Worm (Caenorhabditis elegans) whole organism, dauer: ENCODE results near the gene C16C8.27.
"Not testable (repeated sequence)": the region's sequence is repeated elsewhere in the genome, so short reads cannot be mapped to it uniquely, and the experiment has no call there.

Source experiments
- unc-62 ChIP-seq: sonication (generic microtip); optimal IDR thresholded peaks from 2 replicates; lab custom pipeline; 2017; ENCODE audit warnings: missing biosample characterization, missing genetic modification reagents, missing genetic modification characterization

The C16C8.27 gene

ce11 chrII:3439842-3440640 is 1.4 kb upstream of the C16C8.27 start:
- no peak for TF ChIP-seq unc-62 (GFP tag; lab: Kevin White, UChicago)

- TF ChIP-seq unc-62 (GFP tag; lab: Kevin White, UChicago) = no peak
Observed at ce11 chrII:3440641-3440926, 893 bp upstream of the C16C8.27 start, which contains the start of gene C16C8.17. C16C8.17 (plus strand) TSS chrII:3440827.

- no peak for TF ChIP-seq unc-62 (GFP tag; lab: Kevin White, UChicago)
Observed at ce11 chrII:3443154-3443553, 1.7 kb downstream of the C16C8.27 start, which contains the start of gene C16C8.22. C16C8.22 (minus strand) TSS chrII:3443254.

ce11 chrII:3444280-3444679 is 2.8 kb downstream of the C16C8.27 start, which contains the start of gene C16C8.4:
C16C8.4 (minus strand) TSS chrII:3444380.
- TF ChIP-seq unc-62 (GFP tag; lab: Kevin White, UChicago) = no peak

- no peak for TF ChIP-seq unc-62 (GFP tag; lab: Kevin White, UChicago)
Observed at ce11 chrII:3445285-3445806, 3.9 kb downstream of the C16C8.27 start, which contains the start of the genes C16C8.5 and C16C8.16. C16C8.5 (minus strand) TSS chrII:3445385. C16C8.16 (plus strand) TSS chrII:3445756.

ce11 chrII:3446647-3447046 is 5.2 kb downstream of the C16C8.27 start, which contains the start of the genes C16C8.20 and gldi-6:
C16C8.20 (plus strand) TSS chrII:3446947.
gldi-6 (plus strand) TSS chrII:3446947.
- TF ChIP-seq unc-62 (GFP tag; lab: Kevin White, UChicago) = no peak

ce11 chrII:3447906-3448305 is 6.4 kb downstream of the C16C8.27 start, which contains the start of gene C16C8.21:
C16C8.21 (plus strand) TSS chrII:3448206.
- no peak for TF ChIP-seq unc-62 (GFP tag; lab: Kevin White, UChicago)

ce11 chrII:3448776-3449280 is 7.4 kb downstream of the C16C8.27 start, which contains the start of gene C16C8.25:
C16C8.25 (plus strand) TSS chrII:3449230.
- TF ChIP-seq unc-62 (GFP tag; lab: Kevin White, UChicago) = no peak

ce11 chrII:3449514-3449913 is 8.0 kb downstream of the C16C8.27 start, which contains the start of gene C16C8.14:
C16C8.14 (plus strand) TSS chrII:3449814.
- not testable (repeated sequence) for TF ChIP-seq unc-62 (GFP tag; lab: Kevin White, UChicago)

- no peak for TF ChIP-seq unc-62 (GFP tag; lab: Kevin White, UChicago)
Observed at ce11 chrII:3452421-3452820, 10.9 kb downstream of the C16C8.27 start, which contains the start of gene C16C8.12. C16C8.12 (plus strand) TSS chrII:3452721.

- TF ChIP-seq unc-62 (GFP tag; lab: Kevin White, UChicago) = no peak
Observed at ce11 chrII:3453521-3453920, 12.0 kb downstream of the C16C8.27 start, which contains the start of gene C16C8.11. C16C8.11 (plus strand) TSS chrII:3453708.

ce11 chrII:3458209-3458608 is 16.7 kb downstream of the C16C8.27 start, which contains the start of the genes C16C8.26 and C16C8.19:
C16C8.26 (minus strand) TSS chrII:3458309.
C16C8.19 (plus strand) TSS chrII:3458487.
- TF ChIP-seq unc-62 (GFP tag; lab: Kevin White, UChicago) = no peak

ce11 chrII:3459199-3459598 is 17.7 kb downstream of the C16C8.27 start:
- TF ChIP-seq unc-62 (GFP tag; lab: Kevin White, UChicago) = no peak

ce11 chrII:3460048-3460447 is 18.6 kb downstream of the C16C8.27 start, which contains the start of gene C16C8.7:
C16C8.7 (minus strand) TSS chrII:3460148.
- no peak for TF ChIP-seq unc-62 (GFP tag; lab: Kevin White, UChicago)

ce11 chrII:3461586-3461985 is 20.1 kb downstream of the C16C8.27 start, which contains the start of gene C16C8.8:
C16C8.8 (minus strand) TSS chrII:3461686.
- TF ChIP-seq unc-62 (GFP tag; lab: Kevin White, UChicago) = no peak

- no peak for TF ChIP-seq unc-62 (GFP tag; lab: Kevin White, UChicago)
Observed at ce11 chrII:3463097-3463496, 21.6 kb downstream of the C16C8.27 start, which contains the start of gene C16C8.9. C16C8.9 (minus strand) TSS chrII:3463197.
